Worm (Caenorhabditis elegans) whole organism, L2 larva: ENCODE data around the gene F10E7.5.

Experiments
- ZK546.5 ChIP-seq: sonication (generic microtip); optimal IDR thresholded peaks from 2 replicates; lab custom pipeline; 2017; ENCODE audit warnings: missing biosample characterization, missing genetic modification characterization
- dmd-4 ChIP-seq: sonication (generic microtip); optimal IDR thresholded peaks from 2 replicates; lab custom pipeline; 2017; ENCODE audit warnings: missing biosample characterization, missing genetic modification characterization
- fos-1 ChIP-seq: fragments of 150-350 bp; optimal IDR thresholded peaks from 2 replicates; lab custom pipeline; 2014; ENCODE audit warnings: missing biosample characterization, missing genetic modification characterization
- lin-39 ChIP-seq: fragments of 150-350 bp; optimal IDR thresholded peaks from 2 replicates; lab custom pipeline; 2014; ENCODE audit warnings: missing biosample characterization, missing genetic modification reagents, missing genetic modification characterization
- nhr-10 ChIP-seq: sonication (generic microtip); optimal IDR thresholded peaks from 2 replicates; lab custom pipeline; 2017; ENCODE audit warnings: missing biosample characterization, missing genetic modification characterization
- nhr-12 ChIP-seq: fragments of 150-350 bp; optimal IDR thresholded peaks from 2 replicates; lab custom pipeline; 2014; ENCODE audit warnings: missing biosample characterization, missing genetic modification characterization
- nhr-21 ChIP-seq: fragments of 150-350 bp; optimal IDR thresholded peaks from 2 replicates; lab custom pipeline; 2014; ENCODE audit warnings: missing biosample characterization, missing genetic modification characterization
- nhr-25 ChIP-seq: fragments of 150-350 bp; sonication (generic microtip); optimal IDR thresholded peaks from 3 replicates; lab custom pipeline; 2014; ENCODE audit warnings: missing biosample characterization, missing genetic modification characterization
- nhr-77 ChIP-seq: fragments of 150-350 bp; optimal IDR thresholded peaks from 2 replicates; lab custom pipeline; 2014; ENCODE audit warnings: missing biosample characterization, missing genetic modification characterization
- unc-55 ChIP-seq: fragments of 150-350 bp; sonication (generic microtip); optimal IDR thresholded peaks from 3 replicates; lab custom pipeline; 2014; ENCODE audit warnings: missing biosample characterization, missing genetic modification reagents, missing genetic modification characterization
- unc-62 ChIP-seq: fragments of 150-350 bp; optimal IDR thresholded peaks from 2 replicates; lab custom pipeline; 2014; ENCODE audit warnings: missing biosample characterization, missing genetic modification reagents, missing genetic modification characterization
- zag-1 ChIP-seq: fragments of 150-350 bp; optimal IDR thresholded peaks from 2 replicates; lab custom pipeline; 2014; ENCODE audit warnings: missing biosample characterization, missing genetic modification characterization

DNA sequence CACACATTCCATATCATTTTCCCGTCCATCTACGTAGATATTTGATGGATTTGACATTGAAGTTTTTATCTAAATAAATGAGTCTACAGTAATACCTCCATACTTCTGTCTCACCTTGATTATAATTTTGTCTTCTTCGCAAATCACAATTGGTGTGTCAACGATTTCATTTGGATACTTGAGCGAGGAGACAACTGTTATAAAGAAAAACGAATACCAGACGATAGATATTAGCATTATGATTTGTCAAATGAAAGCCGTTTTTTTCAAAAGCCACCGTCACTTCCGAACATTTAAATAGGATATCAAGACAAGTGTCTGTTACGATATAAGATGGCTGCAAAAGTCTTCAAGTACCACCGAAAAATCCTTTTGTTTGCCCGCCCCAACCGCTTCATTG, 3.9 kb downstream of the F10E7.5 start, which contains the start of gene cutl-5:
- TF ChIP-seq unc-55, result no peak
- TF ChIP-seq zag-1 (tag; lab: Kevin White, UChicago), result no peak
- no peak for TF ChIP-seq nhr-25 (tag; lab: Kevin White, UChicago)
- no peak for TF ChIP-seq fos-1 (tag; lab: Kevin White, UChicago)
- TF ChIP-seq lin-39, result no peak
- TF ChIP-seq dmd-4, result no peak
- no peak for TF ChIP-seq unc-62 (GFP tag; lab: Kevin White, UChicago)
- no peak for TF ChIP-seq nhr-21 (tag; lab: Kevin White, UChicago)
- no peak for TF ChIP-seq nhr-77 (tag; lab: Kevin White, UChicago)
- TF ChIP-seq ZK546.5 (tag; lab: Kevin White, UChicago), result no peak
- TF ChIP-seq nhr-12 (tag; lab: Kevin White, UChicago), result no peak
- TF ChIP-seq nhr-10 (tag; lab: Kevin White, UChicago), result no peak
